ENCODE assay signal across 3 worm cellular contexts in the genomic region with DNA sequence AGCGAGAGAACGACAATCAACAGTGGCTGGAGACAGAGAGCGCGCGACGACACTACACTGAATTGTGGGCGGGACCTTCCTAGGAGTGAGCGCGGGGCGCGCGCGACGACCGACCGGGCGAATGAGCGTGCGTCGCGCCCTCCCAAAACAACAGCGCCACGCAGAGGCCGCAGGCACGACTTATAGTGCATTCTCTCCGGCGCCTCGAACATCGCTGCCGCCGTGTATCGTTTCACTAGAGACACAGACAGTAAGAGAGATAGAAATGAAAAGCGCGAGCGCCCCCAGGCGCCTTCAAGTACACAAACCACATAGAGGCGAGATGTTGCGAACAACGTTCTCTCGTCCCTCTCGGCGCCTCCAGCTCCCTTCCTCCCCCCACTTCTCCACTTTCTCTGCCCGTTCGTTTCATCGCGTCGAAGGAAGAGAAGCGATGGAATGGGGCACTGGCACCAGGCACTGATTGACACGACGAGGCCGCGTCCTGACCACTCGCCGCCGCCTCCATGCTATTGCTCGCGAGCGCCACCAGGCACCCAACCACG.
TF ChIP-seq lines count a peak whose summit lies in the region.

No protein-coding gene starts in this region.

TF ChIP-seq in whole organism, L2 larva, 48 proteins besides CTCF, POLR2A, EP300 and RAD21 (continued from another document):
- TF ChIP-seq ZK546.5 (tag; optimal IDR thresholded peaks at IDR 0.05; lab: Kevin White, UChicago) (peak; percentile 36), nhr-25 (tag; optimal IDR thresholded peaks at IDR 0.05; lab: Kevin White, UChicago) (peak; percentile 87), egl-27 (tag; optimal IDR thresholded peaks at IDR 0.05; lab: Kevin White, UChicago) (peak; percentile 88), nhr-10 (tag; optimal IDR thresholded peaks at IDR 0.05; lab: Kevin White, UChicago) (no peak), C34F6.9 (tag; optimal IDR thresholded peaks at IDR 0.05; lab: Kevin White, UChicago) (peak; percentile 73), mab-5 (tag; optimal IDR thresholded peaks at IDR 0.05; lab: Kevin White, UChicago) (no peak), nhr-6 (tag; optimal IDR thresholded peaks at IDR 0.05; lab: Kevin White, UChicago) (peak; percentile 37), alr-1 (tag; optimal IDR thresholded peaks at IDR 0.05; lab: Kevin White, UChicago) (no peak), lin-11 (tag; optimal IDR thresholded peaks at IDR 0.05; lab: Kevin White, UChicago) (no peak), nhr-77 (tag; optimal IDR thresholded peaks at IDR 0.05; lab: Kevin White, UChicago) (no peak), nhr-23 (tag; optimal IDR thresholded peaks at IDR 0.05; lab: Kevin White, UChicago) (no peak), nhr-12 (tag; optimal IDR thresholded peaks at IDR 0.05; lab: Kevin White, UChicago) (no peak), ztf-1 (GFP tag; conservative IDR thresholded peaks at IDR 0.05; lab: Robert Waterston, UW) (no peak), sma-9 (GFP tag; optimal IDR thresholded peaks at IDR 0.05; lab: Kevin White, UChicago) (peak; percentile 96), sma-9 (tag; optimal IDR thresholded peaks at IDR 0.05; lab: Kevin White, UChicago) (peak; percentile 57), elt-1 (tag; optimal IDR thresholded peaks at IDR 0.05; lab: Kevin White, UChicago) (no peak), unc-62 (GFP tag; optimal IDR thresholded peaks at IDR 0.05; lab: Kevin White, UChicago) (no peak), mbf-1 (tag; optimal IDR thresholded peaks at IDR 0.05; lab: Kevin White, UChicago) (no peak), nhr-11 (tag; optimal IDR thresholded peaks at IDR 0.05; lab: Kevin White, UChicago) (peak; percentile 64), elt-3 (tag; optimal IDR thresholded peaks at IDR 0.05; lab: Kevin White, UChicago) (no peak), aly-2 (tag; optimal IDR thresholded peaks at IDR 0.05; lab: Kevin White, UChicago) (no peak), lsy-2 (tag; optimal IDR thresholded peaks at IDR 0.05; lab: Kevin White, UChicago) (peak in 1 of 2 experiments; percentile 73), blmp-1 (tag; optimal IDR thresholded peaks at IDR 0.05; lab: Kevin White, UChicago; ENCODE audit: insufficient read depth) (peak; percentile 89), skn-1 (tag; optimal IDR thresholded peaks at IDR 0.05; lab: Kevin White, UChicago) (no peak), lin-13 (GFP tag; optimal IDR thresholded peaks at IDR 0.05; lab: Kevin White, UChicago) (peak; percentile 80), gmeb-1 (tag; optimal IDR thresholded peaks at IDR 0.05; lab: Kevin White, UChicago) (peak; percentile 25), dmd-4 (tag; optimal IDR thresholded peaks at IDR 0.05; lab: Kevin White, UChicago) (peak; percentile 49), nhr-129 (tag; optimal IDR thresholded peaks at IDR 0.05; lab: Kevin White, UChicago) (peak; percentile 61)

TF ChIP-seq in whole organism, L4 larva, 104 proteins besides CTCF, POLR2A, EP300 and RAD21 (continued from another document and continues in another):
- no peak for TF ChIP-seq T20F7.1 (GFP tag; optimal IDR thresholded peaks at IDR 0.05; lab: Kevin White, UChicago)
- peak; percentile 73 for TF ChIP-seq lin-38 (GFP tag; IDR thresholded peaks at IDR 0.05; lab: Robert Waterston, UW)
- TF ChIP-seq mxl-2 (GFP tag; conservative IDR thresholded peaks at IDR 0.05; lab: Robert Waterston, UW) = no peak
- TF ChIP-seq dmd-9 (GFP tag; IDR thresholded peaks at IDR 0.05; lab: Robert Waterston, UW) = no peak
- no peak for TF ChIP-seq R02D3.7 (tag; optimal IDR thresholded peaks at IDR 0.05; lab: Kevin White, UChicago)
- TF ChIP-seq ceh-82 (tag; optimal IDR thresholded peaks at IDR 0.05; lab: Kevin White, UChicago) = no peak
- TF ChIP-seq tra-1 (GFP tag; IDR thresholded peaks at IDR 0.05; lab: Robert Waterston, UW) = peak; percentile 86
- peak; percentile 86 to 87 for TF ChIP-seq mdl-1 (tag; optimal IDR thresholded peaks at IDR 0.05; lab: Kevin White, UChicago)
- TF ChIP-seq rbr-2 (tag; optimal IDR thresholded peaks at IDR 0.05; lab: Kevin White, UChicago) = peak; percentile 91
- peak; percentile 32; the same call in 1 of the 2 replicates for TF ChIP-seq lim-7 (GFP tag; IDR thresholded peaks at IDR 0.05; lab: Robert Waterston, UW)
- no peak for TF ChIP-seq unc-39 (tag; optimal IDR thresholded peaks at IDR 0.05; lab: Kevin White, UChicago)
- TF ChIP-seq nhr-10 (tag; optimal IDR thresholded peaks at IDR 0.05; lab: Kevin White, UChicago) = peak; percentile 90
- TF ChIP-seq fkh-10 (GFP tag; optimal IDR thresholded peaks at IDR 0.05; lab: Kevin White, UChicago) = peak; percentile 21
- peak; percentile 97 for TF ChIP-seq hlh-11 (tag; optimal IDR thresholded peaks at IDR 0.05; lab: Kevin White, UChicago)
- no peak for TF ChIP-seq Y75B8A.6 (GFP tag; IDR thresholded peaks at IDR 0.05; lab: Robert Waterston, UW)
- peak; percentile 99 for TF ChIP-seq set-16 (GFP tag; IDR thresholded peaks at IDR 0.05; lab: Robert Waterston, UW)
- peak; percentile 77 for TF ChIP-seq F37D6.2 (tag; optimal IDR thresholded peaks at IDR 0.05; lab: Kevin White, UChicago)
- TF ChIP-seq nhr-6 (tag; optimal IDR thresholded peaks at IDR 0.05; lab: Kevin White, UChicago) = peak; percentile 16
- TF ChIP-seq dmd-6 (GFP tag; IDR thresholded peaks at IDR 0.05; lab: Robert Waterston, UW) = peak; percentile 91
- TF ChIP-seq duxl-1 (tag; optimal IDR thresholded peaks at IDR 0.05; lab: Kevin White, UChicago; ENCODE audit: poor library complexity) = peak; percentile 8
- no peak for TF ChIP-seq ces-1 (GFP tag; optimal IDR thresholded peaks at IDR 0.05; lab: Kevin White, UChicago)
- peak; percentile 90 for TF ChIP-seq nhr-28 (tag; optimal IDR thresholded peaks at IDR 0.05; lab: Kevin White, UChicago)
- TF ChIP-seq unc-130 (GFP tag; optimal IDR thresholded peaks at IDR 0.05; lab: Kevin White, UChicago) = no peak
- TF ChIP-seq madf-5 (GFP tag; IDR thresholded peaks at IDR 0.05; lab: Robert Waterston, UW) = 0 out of 4 replicates have a peak, but pooled peaks of 1 of the 2 experiments have one; percentile 41
- 0 out of 2 replicates have a peak, but pooled peaks have one; percentile 7 for TF ChIP-seq tag-97 (GFP tag; IDR thresholded peaks at IDR 0.05; lab: Robert Waterston, UW)
- TF ChIP-seq hlh-30 (tag; optimal IDR thresholded peaks at IDR 0.05; lab: Kevin White, UChicago; ENCODE audit: insufficient read depth) = peak; percentile 88
- no peak for TF ChIP-seq ZK546.5 (tag; optimal IDR thresholded peaks at IDR 0.05; lab: Kevin White, UChicago)
- TF ChIP-seq hif-1 (tag; optimal IDR thresholded peaks at IDR 0.05; lab: Kevin White, UChicago) = peak; percentile 43 to 85
- TF ChIP-seq dmd-8 (GFP tag; IDR thresholded peaks at IDR 0.05; lab: Robert Waterston, UW) = 0 out of 2 replicates have a peak, but pooled peaks have one; percentile 7
- TF ChIP-seq nhr-11 (tag; optimal IDR thresholded peaks at IDR 0.05; lab: Kevin White, UChicago) = peak; percentile 70
- peak; percentile 17; the same call in 1 of the 2 replicates for TF ChIP-seq madf-9 (GFP tag; conservative IDR thresholded peaks at IDR 0.05; lab: Robert Waterston, UW)
- no peak for TF ChIP-seq nhr-237 (tag; optimal IDR thresholded peaks at IDR 0.05; lab: Kevin White, UChicago)
- TF ChIP-seq sdz-12 (GFP tag; optimal IDR thresholded peaks at IDR 0.05; lab: Kevin White, UChicago) = no peak
- no peak for TF ChIP-seq F49E8.2 (tag; optimal IDR thresholded peaks at IDR 0.05; lab: Kevin White, UChicago; ENCODE audit: borderline replicate concordance)
- TF ChIP-seq pqm-1 (tag; optimal IDR thresholded peaks at IDR 0.05; lab: Kevin White, UChicago) = peak; percentile 43
- TF ChIP-seq vab-7 (GFP tag; IDR thresholded peaks at IDR 0.05; lab: Robert Waterston, UW) = peak; percentile 60; the same call in 1 of the 2 replicates
- no peak for TF ChIP-seq egl-27 (tag; optimal IDR thresholded peaks at IDR 0.05; lab: Kevin White, UChicago)
- no peak for TF ChIP-seq F44E2.7 (GFP tag; IDR thresholded peaks at IDR 0.05; lab: Robert Waterston, UW)
- no peak for TF ChIP-seq nhr-76 (tag; optimal IDR thresholded peaks at IDR 0.05; lab: Kevin White, UChicago)
- no peak for TF ChIP-seq ceh-44 (GFP tag; IDR thresholded peaks at IDR 0.05; lab: Robert Waterston, UW)
- TF ChIP-seq daf-19 (GFP tag; conservative IDR thresholded peaks at IDR 0.05; lab: Robert Waterston, UW) = no peak
- TF ChIP-seq Y5F2A.4 (GFP tag; optimal IDR thresholded peaks at IDR 0.05; lab: Kevin White, UChicago) = no peak
- TF ChIP-seq nhr-77 (tag; optimal IDR thresholded peaks at IDR 0.05; lab: Kevin White, UChicago) = peak; percentile 47
- no peak for TF ChIP-seq Y105C5A.15 (GFP tag; IDR thresholded peaks at IDR 0.05; lab: Robert Waterston, UW)
- TF ChIP-seq ZK337.2 (GFP tag; IDR thresholded peaks at IDR 0.05; lab: Robert Waterston, UW) = no peak
- no peak for TF ChIP-seq daf-12 (tag; optimal IDR thresholded peaks at IDR 0.05; lab: Kevin White, UChicago)
- no peak for TF ChIP-seq lin-29 (GFP tag; IDR thresholded peaks at IDR 0.05; lab: Robert Waterston, UW)
- peak; percentile 67; the same call in 1 of the 2 replicates for TF ChIP-seq D1046.2 (GFP tag; IDR thresholded peaks at IDR 0.05; lab: Robert Waterston, UW)
- peak; percentile 46 for TF ChIP-seq spr-1 (tag; optimal IDR thresholded peaks at IDR 0.05; lab: Kevin White, UChicago)

TF ChIP-seq in whole organism, late embryonic, 69 proteins besides CTCF, POLR2A, EP300 and RAD21 (continued from another document):
- TF ChIP-seq ceh-34 (tag; optimal IDR thresholded peaks at IDR 0.05; lab: Kevin White, UChicago) = peak; percentile 57
- no peak for TF ChIP-seq pros-1 (tag; optimal IDR thresholded peaks at IDR 0.05; lab: Kevin White, UChicago)
- no peak for TF ChIP-seq K09A11.1 (tag; optimal IDR thresholded peaks at IDR 0.05; lab: Kevin White, UChicago; ENCODE audit: insufficient read depth)
- no peak for TF ChIP-seq pat-9 (tag; optimal IDR thresholded peaks at IDR 0.05; lab: Kevin White, UChicago)
- TF ChIP-seq C38D4.7 (GFP tag; optimal IDR thresholded peaks at IDR 0.05; lab: Kevin White, UChicago) = no peak
- TF ChIP-seq dve-1 (tag; optimal IDR thresholded peaks at IDR 0.05; lab: Kevin White, UChicago) = no peak
- TF ChIP-seq tbx-7 (tag; optimal IDR thresholded peaks at IDR 0.05; lab: Kevin White, UChicago) = no peak
- no peak for TF ChIP-seq pha-2 (tag; optimal IDR thresholded peaks at IDR 0.05; lab: Kevin White, UChicago)
- no peak for TF ChIP-seq elt-4 (tag; optimal IDR thresholded peaks at IDR 0.05; lab: Kevin White, UChicago)
- TF ChIP-seq Y22D7AL.16 (tag; optimal IDR thresholded peaks at IDR 0.05; lab: Kevin White, UChicago) = no peak
- TF ChIP-seq syd-9 (tag; optimal IDR thresholded peaks at IDR 0.05; lab: Kevin White, UChicago) = peak; percentile 32
- TF ChIP-seq hlh-8 (tag; optimal IDR thresholded peaks at IDR 0.05; lab: Kevin White, UChicago) = no peak
- TF ChIP-seq ceh-48 (tag; optimal IDR thresholded peaks at IDR 0.05; lab: Kevin White, UChicago) = no peak
- TF ChIP-seq F13H6.1 (tag; optimal IDR thresholded peaks at IDR 0.05; lab: Kevin White, UChicago) = no peak
- no peak for TF ChIP-seq K02D7.2 (tag; optimal IDR thresholded peaks at IDR 0.05; lab: Kevin White, UChicago)
- no peak for TF ChIP-seq fkh-6 (tag; optimal IDR thresholded peaks at IDR 0.05; lab: Kevin White, UChicago)
- no peak for TF ChIP-seq rnt-1 (tag; optimal IDR thresholded peaks at IDR 0.05; lab: Kevin White, UChicago)
- TF ChIP-seq ceh-31 (tag; optimal IDR thresholded peaks at IDR 0.05; lab: Kevin White, UChicago) = peak; percentile 43
- peak; percentile 4 for TF ChIP-seq ceh-2 (tag; optimal IDR thresholded peaks at IDR 0.05; lab: Kevin White, UChicago)
- TF ChIP-seq fkh-10 (GFP tag; optimal IDR thresholded peaks at IDR 0.05; lab: Kevin White, UChicago) = no peak
- no peak for TF ChIP-seq ztf-16 (tag; optimal IDR thresholded peaks at IDR 0.05; lab: Kevin White, UChicago)
- TF ChIP-seq C08G9.2 (tag; optimal IDR thresholded peaks at IDR 0.05; lab: Kevin White, UChicago) = no peak
- TF ChIP-seq mec-3 (tag; optimal IDR thresholded peaks at IDR 0.05; lab: Kevin White, UChicago; ENCODE audit: borderline replicate concordance) = no peak
- TF ChIP-seq tbx-2 (tag; optimal IDR thresholded peaks at IDR 0.05; lab: Kevin White, UChicago) = peak; percentile 23
- TF ChIP-seq pax-1 (tag; optimal IDR thresholded peaks at IDR 0.05; lab: Kevin White, UChicago) = no peak
- TF ChIP-seq zip-5 (tag; optimal IDR thresholded peaks at IDR 0.05; lab: Kevin White, UChicago) = no peak
- TF ChIP-seq unc-86 (tag; optimal IDR thresholded peaks at IDR 0.05; lab: Kevin White, UChicago) = peak; percentile 6
- peak; percentile 65 for TF ChIP-seq ceh-18 (tag; optimal IDR thresholded peaks at IDR 0.05; lab: Kevin White, UChicago)
- TF ChIP-seq pqm-1 (tag; optimal IDR thresholded peaks at IDR 0.05; lab: Kevin White, UChicago) = no peak
- TF ChIP-seq odd-2 (tag; optimal IDR thresholded peaks at IDR 0.05; lab: Kevin White, UChicago) = no peak
TF ChIP-seq in whole organism, late embryonic: peak in this region for 11.
